Fruit fly (Drosophila melanogaster): ENCODE data around the gene CG31777.

dm6 chr2L:3705438-3705921 is 1.4 kb downstream of the CG31777 start, which contains the start of gene CG31778:
- TF ChIP-seq Sin3A (optimal IDR thresholded peaks at IDR 0.05) (no peak), ttk (optimal IDR thresholded peaks at IDR 0.05) (no peak), Myc (optimal IDR thresholded peaks at IDR 0.05) (no peak), psq (optimal IDR thresholded peaks at IDR 0.05) (no peak)
